Worm (Caenorhabditis elegans) whole organism, L4 larva: Measurements from ENCODE around the gene F54E2.9.
A peak's percentile ranks its signal among the peaks of the same experiment; 100 is the strongest.

Source experiments
- D1046.2 ChIP-seq: fragments of 200-800 bp; sonication (Bioruptor generic); IDR thresholded peaks from 2 replicates; pipeline ENCODE4 v1.3.6; 2022; ENCODE audit warnings: missing genetic modification characterization, missing compliant biosample characterization
- Y48G9A.11 ChIP-seq: fragments of 200-800 bp; sonication (Bioruptor generic); IDR thresholded peaks from 2 replicates; pipeline ENCODE4 v1.3.6; 2022; ENCODE audit warnings: missing genetic modification reagents, missing genetic modification characterization, missing compliant biosample characterization
- Y75B8A.6 ChIP-seq: fragments of 200-800 bp; sonication (Bioruptor generic); IDR thresholded peaks from 2 replicates; pipeline ENCODE4 v1.3.6; 2022; ENCODE audit warnings: missing genetic modification reagents, missing genetic modification characterization, missing compliant biosample characterization
- ama-1 ChIP-seq: fragments of 150-350 bp; optimal IDR thresholded peaks from 2 replicates; lab custom pipeline; 2014; ENCODE audit warnings: inconsistent platforms, mixed read lengths
- ceh-32 ChIP-seq: sonication (generic microtip); optimal IDR thresholded peaks from 2 replicates; lab custom pipeline; 2016; ENCODE audit warnings: mild to moderate bottlenecking, missing genetic modification characterization, missing compliant biosample characterization; ENCODE audit not compliant: poor library complexity
- ceh-44 ChIP-seq: fragments of 200-800 bp; sonication (Bioruptor generic); IDR thresholded peaks from 2 replicates; pipeline ENCODE4 v1.3.6; 2022; ENCODE audit warnings: missing genetic modification reagents, missing genetic modification characterization, missing compliant biosample characterization
- ceh-82 ChIP-seq: sonication (generic microtip); optimal IDR thresholded peaks from 2 replicates; lab custom pipeline; 2017; ENCODE audit warnings: missing biosample characterization, missing genetic modification characterization
- daf-16 ChIP-seq, 3 experiments: sonication (generic microtip); optimal IDR thresholded peaks; 2 replicates each; lab custom pipeline; 2016 to 2017; ENCODE audit warnings: missing genetic modification characterization in 3 of 3, missing genetic modification reagents in 3 of 3, mild to moderate bottlenecking in 2 of 3, missing compliant biosample characterization in 2 of 3, missing biosample characterization in 1 of 3, moderate library complexity in 1 of 3
- dmd-6 ChIP-seq: fragments of 200-800 bp; sonication (Bioruptor generic); IDR thresholded peaks from 2 replicates; pipeline ENCODE4 v1.3.6; 2022; ENCODE audit warnings: missing genetic modification reagents, missing genetic modification characterization, missing compliant biosample characterization
- dmd-8 ChIP-seq: fragments of 200-800 bp; sonication (Bioruptor generic); IDR thresholded peaks from 2 replicates; pipeline ENCODE4 v1.3.6; 2022; ENCODE audit warnings: missing genetic modification characterization, missing compliant biosample characterization
- dve-1 ChIP-seq: sonication (generic microtip); optimal IDR thresholded peaks from 2 replicates; lab custom pipeline; 2017; ENCODE audit warnings: antibody characterized with exemption, mild to moderate bottlenecking, missing genetic modification characterization, missing compliant biosample characterization; ENCODE audit not compliant: insufficient read depth
- egl-43 ChIP-seq: fragments of 200-800 bp; sonication (Bioruptor generic); IDR thresholded peaks from 2 replicates; pipeline ENCODE4 v1.3.6; 2022; ENCODE audit warnings: missing genetic modification reagents, missing genetic modification characterization, missing compliant biosample characterization
- fkh-10 ChIP-seq: fragments of 150-350 bp; optimal IDR thresholded peaks from 2 replicates; lab custom pipeline; 2014; ENCODE audit warnings: missing biosample characterization, missing genetic modification reagents, missing genetic modification characterization
- hlh-11 ChIP-seq: fragments of 200-800 bp; sonication (Bioruptor generic); optimal IDR thresholded peaks from 2 replicates; lab custom pipeline; 2018; ENCODE audit warnings: mild to moderate bottlenecking, missing genetic modification characterization, missing compliant biosample characterization
- hmg-1.1 ChIP-seq: fragments of 200-800 bp; sonication (Bioruptor generic); IDR thresholded peaks from 2 replicates; pipeline ENCODE4 v1.3.6; 2022; ENCODE audit warnings: missing genetic modification reagents, missing genetic modification characterization, missing compliant biosample characterization
- jun-1 ChIP-seq: fragments of 150-350 bp; optimal IDR thresholded peaks from 2 replicates; lab custom pipeline; 2014; ENCODE audit warnings: missing biosample characterization, missing genetic modification reagents, missing genetic modification characterization
- nhr-237 ChIP-seq: sonication (generic microtip); optimal IDR thresholded peaks from 2 replicates; lab custom pipeline; 2017; ENCODE audit warnings: missing biosample characterization, missing genetic modification characterization
- nhr-28 ChIP-seq: fragments of 150-350 bp; optimal IDR thresholded peaks from 2 replicates; lab custom pipeline; 2014; ENCODE audit warnings: missing biosample characterization, missing genetic modification characterization
- nhr-41 ChIP-seq: fragments of 200-800 bp; sonication (Bioruptor generic); IDR thresholded peaks from 2 replicates; pipeline ENCODE4 v1.3.6; 2022; ENCODE audit warnings: missing genetic modification reagents, missing genetic modification characterization, missing compliant biosample characterization
- nhr-42 ChIP-seq: fragments of 200-800 bp; sonication (Bioruptor generic); IDR thresholded peaks from 2 replicates; pipeline ENCODE4 v1.3.6; 2022; ENCODE audit warnings: missing genetic modification characterization, missing compliant biosample characterization
- nhr-76 ChIP-seq: fragments of 150-350 bp; optimal IDR thresholded peaks from 2 replicates; lab custom pipeline; 2014; ENCODE audit warnings: missing biosample characterization, missing genetic modification characterization
- nhr-77 ChIP-seq: fragments of 150-350 bp; optimal IDR thresholded peaks from 2 replicates; lab custom pipeline; 2014; ENCODE audit warnings: missing biosample characterization, missing genetic modification characterization
- pha-4 ChIP-seq, 2 experiments: fragments of 150-350 bp in 1 of 2; fragments of 200-800 bp in 1 of 2; sonication (Bioruptor generic) in 1 of 2; IDR thresholded peaks in 1 of 2; optimal IDR thresholded peaks in 1 of 2; 2 replicates each; pipeline versions ENCODE4 v1.3.6 to Lab custom; 2014 to 2022; ENCODE audit warnings: missing genetic modification characterization in 2 of 2, missing genetic modification reagents in 2 of 2, missing biosample characterization in 1 of 2, missing compliant biosample characterization in 1 of 2
- php-3 ChIP-seq: fragments of 200-800 bp; sonication (Bioruptor generic); IDR thresholded peaks from 2 replicates; pipeline ENCODE4 v1.3.6; 2022; ENCODE audit warnings: missing genetic modification reagents, missing genetic modification characterization, missing compliant biosample characterization
- pqm-1 ChIP-seq: sonication (generic microtip); optimal IDR thresholded peaks from 2 replicates; lab custom pipeline; 2017; ENCODE audit warnings: missing biosample characterization, missing genetic modification characterization
- unc-39 ChIP-seq: sonication (generic microtip); optimal IDR thresholded peaks from 2 replicates; lab custom pipeline; 2017; ENCODE audit warnings: missing biosample characterization, missing genetic modification characterization
- unc-62 ChIP-seq, 3 experiments: fragments of 150-350 bp in 1 of 3; sonication (generic microtip); optimal IDR thresholded peaks in 2 of 3; peaks in 1 of 3; 1 replicate in 1 of 3; 2 replicates in 2 of 3; lab custom pipeline; 2014 to 2017; ENCODE audit warnings: missing biosample characterization in 3 of 3, missing genetic modification characterization in 3 of 3, missing genetic modification reagents in 3 of 3, missing genotype in 1 of 3
- zip-2 ChIP-seq: fragments of 150-350 bp; optimal IDR thresholded peaks from 2 replicates; lab custom pipeline; 2014; ENCODE audit warnings: missing biosample characterization, missing genetic modification characterization
- ztf-11 ChIP-seq: fragments of 150-350 bp; optimal IDR thresholded peaks from 2 replicates; lab custom pipeline; 2014; ENCODE audit warnings: missing biosample characterization, missing genetic modification characterization

F54E2.9 gene

DNA sequence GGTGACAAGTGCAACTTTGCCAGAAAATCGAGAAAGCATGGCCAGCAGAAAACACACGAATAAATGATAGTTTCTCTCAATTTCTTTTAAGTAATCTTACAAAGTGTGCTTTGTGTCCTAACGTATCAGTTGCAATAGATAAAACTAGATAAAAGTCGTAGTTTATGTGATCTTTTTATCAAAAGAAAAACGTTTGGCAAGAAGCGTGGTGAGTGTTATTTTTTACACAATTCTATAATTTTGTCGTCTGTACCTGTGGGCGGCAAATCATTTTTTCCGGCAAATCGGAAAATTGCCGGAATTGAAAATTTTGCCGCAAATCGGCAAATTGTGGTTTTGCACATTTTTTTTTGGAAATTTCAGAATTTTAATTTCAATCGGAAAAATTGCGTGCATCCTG, 46.3 kb downstream of the F54E2.9 start, which contains the start of gene R05D8.9:
R05D8.9 (minus strand) TSS at position 101 of the 400 bp plus-strand sequence.
- TF ChIP-seq ceh-32 (tag; lab: Kevin White, UChicago) (no peak), nhr-28 (peak; percentile 78), unc-62 (GFP tag; optimal IDR thresholded peaks at IDR 0.05 in 1 of 2; lab: Kevin White, UChicago) (peak in 1 of 2 experiments; percentile 64), unc-62 (tag; optimal IDR thresholded peaks at IDR 0.05; lab: Kevin White, UChicago) (no peak)

DNA sequence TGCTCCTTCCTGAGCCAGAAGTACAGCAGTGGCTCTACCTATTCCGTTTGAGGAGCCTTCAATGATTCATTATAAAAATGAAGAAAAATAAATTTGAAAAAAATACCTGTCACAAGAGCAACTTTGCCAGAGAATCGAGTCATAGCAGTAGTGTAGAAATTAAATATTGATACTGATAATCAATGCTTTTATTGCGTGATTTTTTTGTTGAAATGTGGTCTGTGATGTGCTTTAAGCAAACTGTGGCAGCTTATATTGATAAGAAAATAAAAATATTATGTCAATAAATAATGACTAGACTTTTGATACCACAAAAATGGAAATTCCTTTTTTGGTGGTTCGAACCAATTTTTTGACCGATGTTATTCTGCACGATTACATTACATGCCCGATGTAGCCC, 48.7 kb downstream of the F54E2.9 start, which contains the start of gene dhs-14:
dhs-14 (minus strand) TSS at position 149 of the 400 bp plus-strand sequence.
- TF ChIP-seq nhr-28: peak; percentile 92
- TF ChIP-seq ama-1 (lab: Kevin White, UChicago): no peak
- no peak for TF ChIP-seq dmd-8 (GFP tag; lab: Robert Waterston, UW)
- no peak for TF ChIP-seq ztf-11 (tag; lab: Kevin White, UChicago)
- no peak for TF ChIP-seq nhr-76 (tag; lab: Kevin White, UChicago)
- no peak for TF ChIP-seq D1046.2 (GFP tag; lab: Robert Waterston, UW)
- peak; percentile 65 for TF ChIP-seq pqm-1 (tag; lab: Kevin White, UChicago)
- TF ChIP-seq nhr-77 (tag; lab: Kevin White, UChicago): peak; percentile 81
- no peak for TF ChIP-seq unc-62 (GFP tag; optimal IDR thresholded peaks at IDR 0.05 in 1 of 2; lab: Kevin White, UChicago)
- TF ChIP-seq unc-62 (tag; optimal IDR thresholded peaks at IDR 0.05; lab: Kevin White, UChicago): no peak
- TF ChIP-seq nhr-237 (tag; lab: Kevin White, UChicago): no peak
- 0 out of 2 replicates have a peak, but pooled peaks have one; percentile 11 for TF ChIP-seq php-3 (GFP tag; lab: Robert Waterston, UW)
- TF ChIP-seq ceh-82: no peak
- TF ChIP-seq unc-39 (tag; lab: Kevin White, UChicago): no peak
- TF ChIP-seq jun-1 (tag; lab: Kevin White, UChicago): no peak
- TF ChIP-seq dve-1 (tag; lab: Kevin White, UChicago): no peak
- no peak for TF ChIP-seq daf-16 (GFP tag; optimal IDR thresholded peaks at IDR 0.05; lab: Kevin White, UChicago)
- TF ChIP-seq daf-16 (tag; optimal IDR thresholded peaks at IDR 0.05; lab: Kevin White, UChicago): peak; percentile 76
- TF ChIP-seq dmd-6: peak; percentile 71
- no peak for TF ChIP-seq nhr-42 (GFP tag; lab: Robert Waterston, UW)
- no peak for TF ChIP-seq nhr-41 (GFP tag; lab: Robert Waterston, UW)
- TF ChIP-seq zip-2 (tag; lab: Kevin White, UChicago): no peak
- no peak for TF ChIP-seq Y75B8A.6
- TF ChIP-seq hlh-11: peak; percentile 25
- no peak for TF ChIP-seq fkh-10
- TF ChIP-seq pha-4 (GFP tag; IDR thresholded peaks at IDR 0.05; lab: Robert Waterston, UW): no peak
- TF ChIP-seq pha-4 (tag; optimal IDR thresholded peaks at IDR 0.05; lab: Kevin White, UChicago): no peak
- TF ChIP-seq egl-43: no peak
- TF ChIP-seq Y48G9A.11 (GFP tag; lab: Robert Waterston, UW): no peak
- no peak for TF ChIP-seq hmg-1.1
- TF ChIP-seq, all 104 proteins: peak for 7

DNA sequence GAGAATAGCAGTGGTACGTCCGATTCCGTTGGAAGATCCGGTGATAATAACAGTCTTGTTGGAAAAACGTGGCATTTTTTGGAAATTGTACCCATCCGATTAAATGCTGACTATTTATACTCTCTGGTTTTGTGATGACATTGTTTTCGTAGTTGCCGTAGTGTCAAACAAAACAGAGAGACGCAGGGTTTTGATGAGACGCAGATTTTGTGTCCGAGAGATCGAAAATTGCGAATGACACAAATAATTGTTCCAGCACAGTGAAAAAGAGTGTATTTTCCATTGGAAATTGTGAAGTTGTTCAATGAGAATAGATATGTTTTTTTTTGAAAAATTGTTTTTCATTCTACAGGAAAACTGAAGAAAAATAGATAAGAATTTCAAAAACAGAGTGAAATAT, 50.7 kb downstream of the F54E2.9 start, which contains the start of gene R05D8.7:
R05D8.7 (minus strand) TSS at position 104 of the 400 bp plus-strand sequence.
- TF ChIP-seq ceh-44 (GFP tag; lab: Robert Waterston, UW) (no peak), nhr-28 (peak; percentile 54)
